Fruit fly (Drosophila melanogaster): ENCODE measurements around the gene tko.

Gene tko

DNA sequence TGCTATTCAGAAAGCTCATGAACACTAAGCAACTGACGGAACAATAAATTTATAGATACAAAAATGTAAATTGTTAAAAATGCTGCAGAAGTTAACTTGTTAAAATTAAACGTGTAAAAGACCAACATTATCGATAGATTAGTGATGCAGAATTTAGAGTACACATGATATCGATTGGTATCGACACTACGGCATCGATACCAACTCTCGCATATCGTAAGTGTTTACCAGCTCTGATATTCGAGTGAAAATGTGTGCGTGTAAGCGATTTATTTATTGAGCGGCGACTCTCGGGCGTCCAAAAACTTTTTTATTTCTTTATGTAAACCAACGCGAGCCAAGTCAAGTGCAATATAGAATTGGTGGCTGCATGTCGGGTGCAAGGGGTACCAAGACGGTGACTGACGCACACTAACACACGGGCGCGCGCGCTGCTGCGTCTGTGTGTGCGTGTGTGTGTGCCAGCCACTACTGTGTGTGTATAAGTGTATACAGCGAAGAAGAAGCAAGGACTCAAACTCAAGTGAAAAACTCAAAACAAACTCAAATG is 4.0 kb upstream of the tko start, which contains the start of gene z (continued):
- TF ChIP-seq CG2678 (tag; optimal IDR thresholded peaks at IDR 0.05) (no peak), HLHmδ (GFP tag; optimal IDR thresholded peaks at IDR 0.05) (no peak), CG6175 (GFP tag; IDR thresholded peaks at IDR 0.05) (no peak), Atf6 (GFP tag; IDR thresholded peaks at IDR 0.05) (no peak), zen (tag; optimal IDR thresholded peaks at IDR 0.05) (no peak), CG9727 (GFP tag; optimal IDR thresholded peaks at IDR 0.05) (no peak), Aef1 (GFP tag; IDR thresholded peaks at IDR 0.05) (no peak), CG13424 (tag; optimal IDR thresholded peaks at IDR 0.05) (no peak), scrt (GFP tag; optimal IDR thresholded peaks at IDR 0.05) (peak; percentile 3), CG7745 (tag; optimal IDR thresholded peaks at IDR 0.05) (no peak), ttk (GFP tag; IDR thresholded peaks at IDR 0.05) (no peak), gce (GFP tag; IDR thresholded peaks at IDR 0.05) (no peak), sug (tag; optimal IDR thresholded peaks at IDR 0.05) (no peak), CG17829 (tag; optimal IDR thresholded peaks at IDR 0.05) (peak; percentile 3), CG9609 (GFP tag; optimal IDR thresholded peaks at IDR 0.05) (no peak), crp (GFP tag; optimal IDR thresholded peaks at IDR 0.05) (peak in 1 of 2 experiments; percentile 53), Nf-YC (tag; optimal IDR thresholded peaks at IDR 0.05) (peak; percentile 29), CG4360 (GFP tag; IDR thresholded peaks at IDR 0.05) (no peak), ro (GFP tag; IDR thresholded peaks at IDR 0.05) (no peak), Nf-YB (GFP tag; optimal IDR thresholded peaks at IDR 0.05) (no peak), Asciz (GFP tag; optimal IDR thresholded peaks at IDR 0.05) (no peak), dan (GFP tag; IDR thresholded peaks at IDR 0.05) (no peak), CG7271 (tag; optimal IDR thresholded peaks at IDR 0.05) (no peak), CG15696 (tag; optimal IDR thresholded peaks at IDR 0.05) (no peak), p53 (GFP tag; optimal IDR thresholded peaks at IDR 0.05) (no peak), Dref (GFP tag; IDR thresholded peaks at IDR 0.05) (peak; percentile 93), CG13624 (GFP tag; optimal IDR thresholded peaks at IDR 0.05) (peak; percentile 34), sd (tag; optimal IDR thresholded peaks at IDR 0.05) (no peak), Blimp-1 (GFP tag; optimal IDR thresholded peaks at IDR 0.05) (no peak), CG10147 (GFP tag; optimal IDR thresholded peaks at IDR 0.05) (no peak), ab (GFP tag; optimal IDR thresholded peaks at IDR 0.05) (no peak), Ptx1 (GFP tag; IDR thresholded peaks at IDR 0.05) (no peak), CG9932 (GFP tag; IDR thresholded peaks at IDR 0.05) (peak; percentile 44; the same call in 1 of the 2 replicates), Jarid2 (GFP tag; optimal IDR thresholded peaks at IDR 0.05) (peak; percentile 18), tap (tag; optimal IDR thresholded peaks at IDR 0.05) (no peak), gcm2 (GFP tag; optimal IDR thresholded peaks at IDR 0.05) (no peak), CG10565 (GFP tag; optimal IDR thresholded peaks at IDR 0.05) (no peak), MTF-1 (GFP tag; optimal IDR thresholded peaks at IDR 0.05; ENCODE audit: borderline replicate concordance) (no peak), CG12744 (GFP tag; optimal IDR thresholded peaks at IDR 0.05) (no peak), CG2712 (tag; optimal IDR thresholded peaks at IDR 0.05) (peak; percentile 24), kah (GFP tag; optimal IDR thresholded peaks at IDR 0.05) (no peak), grau (tag; optimal IDR thresholded peaks at IDR 0.05) (no peak), wor (GFP tag; IDR thresholded peaks at IDR 0.05) (no peak), NfI (GFP tag; optimal IDR thresholded peaks at IDR 0.05) (no peak), tup (GFP tag; optimal IDR thresholded peaks at IDR 0.05) (no peak), CG3163 (GFP tag; optimal IDR thresholded peaks at IDR 0.05) (no peak), Dll (GFP tag; IDR thresholded peaks at IDR 0.05; ENCODE audit: partially characterized antibody) (peak; percentile 92), exex (tag; optimal IDR thresholded peaks at IDR 0.05) (no peak), ac (GFP tag; optimal IDR thresholded peaks at IDR 0.05) (no peak), al (GFP tag; IDR thresholded peaks at IDR 0.05) (no peak), en (GFP tag; optimal IDR thresholded peaks at IDR 0.05) (no peak)
